Worm (Caenorhabditis elegans) whole organism, early embryonic: Measurements from ENCODE around the gene B0496.1.

Experiments used
- B0310.2 ChIP-seq: sonication (generic microtip); optimal IDR thresholded peaks from 2 replicates; lab custom pipeline; 2016; ENCODE audit warnings: mild to moderate bottlenecking, missing genetic modification characterization, missing compliant biosample characterization
- F13C5.2 ChIP-seq: sonication (generic microtip); optimal IDR thresholded peaks from 2 replicates; lab custom pipeline; 2017; ENCODE audit warnings: mild to moderate bottlenecking, missing genetic modification characterization, inconsistent platforms, missing compliant biosample characterization
- aly-1 ChIP-seq: sonication (generic microtip); optimal IDR thresholded peaks from 2 replicates; lab custom pipeline; 2016; ENCODE audit warnings: missing genetic modification characterization, missing compliant biosample characterization
- ama-1 ChIP-seq: fragments of 150-350 bp; optimal IDR thresholded peaks from 2 replicates; lab custom pipeline; 2014
- ceh-13 ChIP-seq: fragments of 200-800 bp; sonication (Bioruptor generic); optimal IDR thresholded peaks from 2 replicates; lab custom pipeline; 2018; ENCODE audit warnings: mild to moderate bottlenecking, missing genetic modification characterization, missing compliant biosample characterization
- ceh-36 ChIP-seq: sonication (generic microtip); optimal IDR thresholded peaks from 2 replicates; lab custom pipeline; 2016; ENCODE audit warnings: missing genetic modification characterization, inconsistent platforms, missing compliant biosample characterization
- ets-7 ChIP-seq: sonication (generic microtip); optimal IDR thresholded peaks from 2 replicates; lab custom pipeline; 2016; ENCODE audit warnings: missing genotype, missing genetic modification characterization, missing compliant biosample characterization
- flt-1 ChIP-seq: fragments of 200-800 bp; sonication (Bioruptor generic); IDR thresholded peaks from 2 replicates; pipeline ENCODE4 v1.3.6; 2022; ENCODE audit warnings: missing genetic modification characterization, missing compliant biosample characterization
- hmbx-1 ChIP-seq: sonication (generic microtip); optimal IDR thresholded peaks from 2 replicates; lab custom pipeline; 2016; ENCODE audit warnings: mild to moderate bottlenecking, missing genetic modification characterization, missing compliant biosample characterization
- hmg-4 ChIP-seq: fragments of 200-800 bp; sonication (Bioruptor generic); optimal IDR thresholded peaks from 2 replicates; lab custom pipeline; 2018; ENCODE audit warnings: mild to moderate bottlenecking, missing genetic modification characterization, missing compliant biosample characterization
- hnd-1 ChIP-seq: sonication (generic microtip); optimal IDR thresholded peaks from 2 replicates; lab custom pipeline; 2016; ENCODE audit warnings: missing genetic modification characterization, missing compliant biosample characterization
- pes-1 ChIP-seq: fragments of 200-800 bp; sonication (Bioruptor generic); IDR thresholded peaks from 2 replicates; pipeline ENCODE4 v1.3.6; 2022; ENCODE audit warnings: missing genetic modification reagents, missing genetic modification characterization, missing compliant biosample characterization
- scrt-1 ChIP-seq: fragments of 200-800 bp; sonication (Bioruptor generic); IDR thresholded peaks from 2 replicates; pipeline ENCODE4 v1.3.6; 2022; ENCODE audit warnings: missing genetic modification characterization, missing compliant biosample characterization
- sea-1 ChIP-seq: fragments of 200-800 bp; sonication (Bioruptor generic); conservative IDR thresholded peaks from 2 replicates; pipeline ENCODE4 v1.3.6; 2022; ENCODE audit warnings: missing genetic modification characterization, missing compliant biosample characterization
- tbx-11 ChIP-seq: fragments of 200-800 bp; sonication (Bioruptor generic); IDR thresholded peaks from 2 replicates; pipeline ENCODE4 v1.3.6; 2022; ENCODE audit warnings: missing genetic modification characterization, missing compliant biosample characterization
- tbx-37 ChIP-seq: fragments of 200-800 bp; sonication (Bioruptor generic); conservative IDR thresholded peaks from 2 replicates; pipeline ENCODE4 v1.3.6; 2022; ENCODE audit warnings: missing genetic modification reagents, missing genetic modification characterization, missing compliant biosample characterization
- tra-4 ChIP-seq: sonication (generic microtip); optimal IDR thresholded peaks from 2 replicates; lab custom pipeline; 2017; ENCODE audit warnings: missing genetic modification characterization, missing compliant biosample characterization

B0496.1 gene

ce11 chrIV:7428347-7428746 is 17.7 kb upstream of the B0496.1 start:
- TF ChIP-seq sea-1 (no peak), F13C5.2 (no peak), scrt-1 (GFP tag; lab: Robert Waterston, UW) (no peak), hmbx-1 (tag; lab: Kevin White, UChicago) (no peak), B0310.2 (no peak), flt-1 (GFP tag; lab: Robert Waterston, UW) (no peak), ets-7 (tag; lab: Kevin White, UChicago) (no peak), aly-1 (tag; lab: Kevin White, UChicago) (no peak), tbx-11 (no peak), hmg-4 (GFP tag; lab: Kevin White, UChicago) (no peak), ama-1 (no peak), ceh-13 (GFP tag; lab: Kevin White, UChicago) (no peak), tbx-37 (GFP tag; lab: Robert Waterston, UW) (no peak), hnd-1 (no peak), tra-4 (no peak), pes-1 (GFP tag; lab: Robert Waterston, UW) (no peak), ceh-36 (tag; lab: Kevin White, UChicago) (no peak)

- TF ChIP-seq hmg-4 (GFP tag; lab: Kevin White, UChicago) (no peak), ama-1 (no peak), tra-4 (no peak), tbx-37 (GFP tag; lab: Robert Waterston, UW) (no peak), F13C5.2 (no peak), ets-7 (tag; lab: Kevin White, UChicago) (no peak), flt-1 (GFP tag; lab: Robert Waterston, UW) (no peak), ceh-13 (GFP tag; lab: Kevin White, UChicago) (no peak), ceh-36 (tag; lab: Kevin White, UChicago) (no peak), pes-1 (GFP tag; lab: Robert Waterston, UW) (no peak), tbx-11 (no peak), aly-1 (tag; lab: Kevin White, UChicago) (no peak), B0310.2 (no peak), scrt-1 (GFP tag; lab: Robert Waterston, UW) (no peak), hmbx-1 (tag; lab: Kevin White, UChicago) (no peak), sea-1 (no peak), hnd-1 (no peak)
These were observed 17.1 kb upstream of the B0496.1 start for ce11 chrIV:7428998-7429397.

- TF ChIP-seq scrt-1 (GFP tag; lab: Robert Waterston, UW) (no peak), ceh-13 (GFP tag; lab: Kevin White, UChicago) (no peak), flt-1 (GFP tag; lab: Robert Waterston, UW) (no peak), ama-1 (no peak), hnd-1 (no peak), tbx-37 (GFP tag; lab: Robert Waterston, UW) (no peak), aly-1 (tag; lab: Kevin White, UChicago) (no peak), hmg-4 (GFP tag; lab: Kevin White, UChicago) (no peak), pes-1 (GFP tag; lab: Robert Waterston, UW) (no peak), tbx-11 (no peak)
These were observed 12.2 kb upstream of the B0496.1 start, which contains the start of gene B0496.11 for ce11 chrIV:7433858-7434257. TSS of gene B0496.11 (minus strand) at chrIV:7433958.

- TF ChIP-seq tbx-11 (no peak), ets-7 (tag; lab: Kevin White, UChicago) (no peak), aly-1 (tag; lab: Kevin White, UChicago) (no peak), ceh-13 (GFP tag; lab: Kevin White, UChicago) (no peak), B0310.2 (no peak), tra-4 (no peak), hmbx-1 (tag; lab: Kevin White, UChicago) (no peak), tbx-37 (GFP tag; lab: Robert Waterston, UW) (no peak), ama-1 (no peak), F13C5.2 (no peak), ceh-36 (tag; lab: Kevin White, UChicago) (no peak), flt-1 (GFP tag; lab: Robert Waterston, UW) (no peak), hnd-1 (no peak), pes-1 (GFP tag; lab: Robert Waterston, UW) (no peak), scrt-1 (GFP tag; lab: Robert Waterston, UW) (no peak), hmg-4 (GFP tag; lab: Kevin White, UChicago) (no peak), sea-1 (no peak)
These were observed 6.7 kb upstream of the B0496.1 start for ce11 chrIV:7439377-7439776.

DNA sequence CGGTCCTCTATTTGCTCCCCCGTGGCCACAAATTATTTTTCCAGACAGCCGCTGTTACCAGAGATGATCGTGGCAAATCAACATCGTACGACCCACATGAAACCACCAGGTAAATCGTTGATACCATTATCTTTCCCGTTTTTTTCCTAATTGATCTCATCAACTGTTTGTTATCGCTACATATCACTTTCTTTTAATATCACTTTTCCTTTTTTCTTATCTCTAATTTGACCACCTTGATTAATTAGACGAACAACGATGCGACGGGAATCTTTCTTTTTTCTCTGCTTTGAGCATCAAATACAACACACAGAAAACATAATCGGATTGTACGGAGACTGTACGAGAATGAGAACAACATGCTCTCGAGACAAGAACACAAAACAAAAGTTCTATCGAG is 5.9 kb upstream of the B0496.1 start:
- TF ChIP-seq B0310.2 (no peak), ets-7 (tag; lab: Kevin White, UChicago) (no peak), hnd-1 (no peak), pes-1 (GFP tag; lab: Robert Waterston, UW) (no peak), F13C5.2 (no peak), tbx-37 (GFP tag; lab: Robert Waterston, UW) (no peak), ama-1 (no peak), hmbx-1 (tag; lab: Kevin White, UChicago) (no peak), sea-1 (no peak), hmg-4 (GFP tag; lab: Kevin White, UChicago) (no peak), flt-1 (GFP tag; lab: Robert Waterston, UW) (no peak)

DNA sequence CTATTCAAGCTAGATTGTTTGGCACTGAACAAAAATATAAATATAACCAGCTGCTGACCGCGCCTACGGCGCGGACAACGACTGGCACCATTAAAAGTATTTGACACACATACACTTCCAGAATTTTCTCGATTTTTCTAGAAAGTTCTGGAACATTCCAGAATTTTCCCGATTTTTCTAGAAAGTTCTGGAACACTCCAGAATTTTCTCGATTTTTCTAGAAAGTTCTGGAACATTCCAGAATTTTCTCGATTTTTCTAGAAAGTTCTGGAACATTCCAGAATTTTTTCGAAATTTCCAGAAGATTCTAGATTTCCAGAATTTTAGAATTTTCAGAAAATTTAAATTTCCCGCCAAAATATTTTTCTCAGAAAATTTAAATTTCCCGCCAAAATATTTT is 5.1 kb upstream of the B0496.1 start:
- TF ChIP-seq pes-1 (GFP tag; lab: Robert Waterston, UW) (peak; percentile 53), flt-1 (GFP tag; lab: Robert Waterston, UW) (peak; percentile 33; the same call in 1 of the 2 replicates)

DNA sequence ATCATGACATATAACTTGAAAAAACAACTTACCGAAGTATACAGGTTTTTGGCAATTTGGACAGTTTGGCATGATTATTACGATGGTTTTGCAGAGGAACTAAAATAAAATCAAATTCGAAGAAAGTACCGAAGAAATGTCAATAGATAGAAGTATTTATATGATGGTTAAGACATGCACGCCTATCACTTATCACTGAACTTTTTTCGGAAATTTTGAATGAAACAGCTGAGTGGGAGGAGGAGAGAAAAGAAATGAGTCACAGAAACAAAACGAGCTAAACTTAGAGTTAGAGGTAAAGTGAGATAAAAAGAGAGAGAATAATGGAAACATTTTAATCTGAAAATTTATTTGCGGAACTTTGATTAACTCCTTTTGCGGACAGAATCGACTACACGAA is 859 bp upstream of the B0496.1 start, which contains the start of gene valv-1:
TSS of gene valv-1 (minus strand) at position 101 of the 400 bp plus-strand sequence.
- no peak for TF ChIP-seq B0310.2
- TF ChIP-seq hmg-4 (GFP tag; lab: Kevin White, UChicago): no peak
- TF ChIP-seq flt-1 (GFP tag; lab: Robert Waterston, UW): no peak
- no peak for TF ChIP-seq tbx-11
- no peak for TF ChIP-seq F13C5.2
- TF ChIP-seq pes-1 (GFP tag; lab: Robert Waterston, UW): no peak
- TF ChIP-seq tra-4: no peak
- TF ChIP-seq tbx-37 (GFP tag; lab: Robert Waterston, UW): no peak
- no peak for TF ChIP-seq hnd-1
- TF ChIP-seq sea-1: no peak

- TF ChIP-seq B0310.2: no peak
- no peak for TF ChIP-seq ceh-36 (tag; lab: Kevin White, UChicago)
- TF ChIP-seq ceh-13 (GFP tag; lab: Kevin White, UChicago): no peak
- TF ChIP-seq pes-1 (GFP tag; lab: Robert Waterston, UW): no peak
- TF ChIP-seq tra-4: no peak
- TF ChIP-seq hnd-1: no peak
- TF ChIP-seq F13C5.2: no peak
- TF ChIP-seq tbx-37 (GFP tag; lab: Robert Waterston, UW): no peak
- no peak for TF ChIP-seq flt-1 (GFP tag; lab: Robert Waterston, UW)
- no peak for TF ChIP-seq scrt-1 (GFP tag; lab: Robert Waterston, UW)
- no peak for TF ChIP-seq hmg-4 (GFP tag; lab: Kevin White, UChicago)
- TF ChIP-seq tbx-11: no peak
- no peak for TF ChIP-seq aly-1 (tag; lab: Kevin White, UChicago)
- no peak for TF ChIP-seq hmbx-1 (tag; lab: Kevin White, UChicago)
These were observed 1.5 kb downstream of the B0496.1 start, which contains the start of gene B0496.2 for ce11 chrIV:7447556-7447955. TSS of gene B0496.2 (plus strand) at chrIV:7447856.
